Fruit fly (Drosophila melanogaster): ENCODE measurements around the gene Pa1.

Pa1 gene

dm6 chrX:11379747-11380146, 20.7 kb downstream of the Pa1 start:
- TF ChIP-seq Hr83 (GFP tag; optimal IDR thresholded peaks at IDR 0.05; ENCODE audit: poor library complexity, severe bottlenecking), result no peak
- TF ChIP-seq N (GFP tag; optimal IDR thresholded peaks at IDR 0.05), result no peak
- TF ChIP-seq CG32264 (GFP tag; optimal IDR thresholded peaks at IDR 0.05), result no peak
- TF ChIP-seq Rel (GFP tag; optimal IDR thresholded peaks at IDR 0.05), result no peak
- no peak for TF ChIP-seq Rel (tag; optimal IDR thresholded peaks at IDR 0.05)
- TF ChIP-seq brk (GFP tag; optimal IDR thresholded peaks at IDR 0.05), result no peak
- TF ChIP-seq foxo (GFP tag; optimal IDR thresholded peaks at IDR 0.05), result no peak
- TF ChIP-seq ey (GFP tag; optimal IDR thresholded peaks at IDR 0.05), result no peak
- TF ChIP-seq lola (GFP tag; optimal IDR thresholded peaks at IDR 0.05), result no peak
- TF ChIP-seq Mio (GFP tag; optimal IDR thresholded peaks at IDR 0.05), result no peak
- TF ChIP-seq pan (optimal IDR thresholded peaks at IDR 0.05), result no peak
- TF ChIP-seq jim (GFP tag; optimal IDR thresholded peaks at IDR 0.05), result no peak
- no peak for TF ChIP-seq CG9705 (GFP tag; optimal IDR thresholded peaks at IDR 0.05)

- TF ChIP-seq HLH106 (tag; optimal IDR thresholded peaks at IDR 0.05), result no peak
- TF ChIP-seq ey (GFP tag; optimal IDR thresholded peaks at IDR 0.05), result no peak
- TF ChIP-seq h (GFP tag; optimal IDR thresholded peaks at IDR 0.05), result no peak
- no peak for TF ChIP-seq psq (GFP tag; optimal IDR thresholded peaks at IDR 0.05)
- TF ChIP-seq brk (GFP tag; optimal IDR thresholded peaks at IDR 0.05), result no peak
- TF ChIP-seq rgr (GFP tag; optimal IDR thresholded peaks at IDR 0.05), result no peak
- TF ChIP-seq pan (optimal IDR thresholded peaks at IDR 0.05), result no peak
- no peak for TF ChIP-seq tai (GFP tag; optimal IDR thresholded peaks at IDR 0.05)
- TF ChIP-seq Vsx2 (GFP tag; optimal IDR thresholded peaks at IDR 0.05; ENCODE audit: partially characterized antibody), result no peak
- TF ChIP-seq Jra (GFP tag; optimal IDR thresholded peaks at IDR 0.05), result no peak
- no peak for TF ChIP-seq sv (GFP tag; optimal IDR thresholded peaks at IDR 0.05)
- no peak for TF ChIP-seq Dif (GFP tag; optimal IDR thresholded peaks at IDR 0.05; ENCODE audit: partially characterized antibody)
- TF ChIP-seq lola (GFP tag; optimal IDR thresholded peaks at IDR 0.05), result no peak
- no peak for TF ChIP-seq dl (GFP tag; optimal IDR thresholded peaks at IDR 0.05; ENCODE audit: insufficient read depth in 1 of 2, partially characterized antibody in 2 of 2)
- no peak for TF ChIP-seq dsf (GFP tag; optimal IDR thresholded peaks at IDR 0.05; ENCODE audit: borderline replicate concordance)
Measured at dm6 chrX:11382588-11382987, 23.6 kb downstream of the Pa1 start.

- no peak for TF ChIP-seq CG9705 (GFP tag; optimal IDR thresholded peaks at IDR 0.05)
- TF ChIP-seq dl (GFP tag; optimal IDR thresholded peaks at IDR 0.05; ENCODE audit: insufficient read depth in 1 of 2, partially characterized antibody in 2 of 2), result no peak
- no peak for TF ChIP-seq CG32264 (GFP tag; optimal IDR thresholded peaks at IDR 0.05)
- no peak for TF ChIP-seq jim (GFP tag; optimal IDR thresholded peaks at IDR 0.05)
- TF ChIP-seq foxo (GFP tag; optimal IDR thresholded peaks at IDR 0.05), result no peak
- no peak for TF ChIP-seq pan (optimal IDR thresholded peaks at IDR 0.05)
- TF ChIP-seq tai (GFP tag; optimal IDR thresholded peaks at IDR 0.05), result no peak
- TF ChIP-seq OdsH (GFP tag; optimal IDR thresholded peaks at IDR 0.05), result no peak
- TF ChIP-seq Dif (GFP tag; optimal IDR thresholded peaks at IDR 0.05; ENCODE audit: partially characterized antibody), result no peak
- TF ChIP-seq Mio (GFP tag; optimal IDR thresholded peaks at IDR 0.05), result no peak
- TF ChIP-seq psq (GFP tag; optimal IDR thresholded peaks at IDR 0.05), result no peak
- TF ChIP-seq HLH106 (tag; optimal IDR thresholded peaks at IDR 0.05), result no peak
- no peak for TF ChIP-seq Rel (GFP tag; optimal IDR thresholded peaks at IDR 0.05)
- TF ChIP-seq Rel (tag; optimal IDR thresholded peaks at IDR 0.05), result no peak
Measured at dm6 chrX:11383530-11383929, 24.5 kb downstream of the Pa1 start.

DNA sequence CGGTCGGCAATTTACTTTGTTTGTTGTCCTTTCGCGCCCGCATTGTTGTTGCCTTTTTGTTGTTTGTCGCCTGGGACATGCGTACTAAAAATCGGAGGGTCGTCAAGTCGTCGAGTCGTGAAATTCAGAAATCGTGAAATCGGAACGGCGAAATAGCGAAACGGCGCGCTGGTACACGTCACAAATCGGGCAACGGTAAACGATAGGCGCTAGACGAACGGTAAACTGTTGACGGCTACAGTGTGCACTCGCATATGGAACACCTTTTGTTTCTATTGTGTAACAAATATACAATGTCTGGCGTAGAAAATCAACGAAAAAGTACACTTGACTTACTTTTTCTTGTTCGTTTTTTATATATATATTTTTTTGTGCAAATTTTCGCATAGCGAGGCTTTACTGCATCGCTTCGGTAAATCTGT, 25.0 kb downstream of the Pa1 start:
- no peak for TF ChIP-seq jim (GFP tag; optimal IDR thresholded peaks at IDR 0.05)
- TF ChIP-seq CG9705 (GFP tag; optimal IDR thresholded peaks at IDR 0.05), result no peak
- TF ChIP-seq GATAd (GFP tag; optimal IDR thresholded peaks at IDR 0.05), result no peak
- peak; percentile 2 for TF ChIP-seq OdsH (GFP tag; optimal IDR thresholded peaks at IDR 0.05)
- TF ChIP-seq lola (GFP tag; optimal IDR thresholded peaks at IDR 0.05), result no peak
- no peak for TF ChIP-seq dl (GFP tag; optimal IDR thresholded peaks at IDR 0.05; ENCODE audit: insufficient read depth in 1 of 2, partially characterized antibody in 2 of 2)
- TF ChIP-seq Myc (optimal IDR thresholded peaks at IDR 0.05), result no peak
- no peak for TF ChIP-seq pan (optimal IDR thresholded peaks at IDR 0.05)
- TF ChIP-seq N (GFP tag; optimal IDR thresholded peaks at IDR 0.05), result no peak
- TF ChIP-seq Dif (GFP tag; optimal IDR thresholded peaks at IDR 0.05; ENCODE audit: partially characterized antibody), result no peak
- TF ChIP-seq Jra (GFP tag; optimal IDR thresholded peaks at IDR 0.05), result no peak
- peak; percentile 21 for TF ChIP-seq ey (GFP tag; optimal IDR thresholded peaks at IDR 0.05)
- no peak for TF ChIP-seq dsf (GFP tag; optimal IDR thresholded peaks at IDR 0.05; ENCODE audit: borderline replicate concordance)
- TF ChIP-seq usp (GFP tag; optimal IDR thresholded peaks at IDR 0.05), result no peak
- TF ChIP-seq psq (GFP tag; optimal IDR thresholded peaks at IDR 0.05), result no peak
- TF ChIP-seq dmrt93B (GFP tag; optimal IDR thresholded peaks at IDR 0.05), result peak; percentile 2
- no peak for TF ChIP-seq CG32264 (GFP tag; optimal IDR thresholded peaks at IDR 0.05)
- TF ChIP-seq Mio (GFP tag; optimal IDR thresholded peaks at IDR 0.05), result no peak
- no peak for TF ChIP-seq CrebA (GFP tag; optimal IDR thresholded peaks at IDR 0.05; ENCODE audit: borderline replicate concordance)
- TF ChIP-seq sv (GFP tag; optimal IDR thresholded peaks at IDR 0.05), result peak; percentile 72
- no peak for TF ChIP-seq Hnf4 (GFP tag; optimal IDR thresholded peaks at IDR 0.05)
- no peak for TF ChIP-seq Abd-B (GFP tag; optimal IDR thresholded peaks at IDR 0.05)
- no peak for TF ChIP-seq woc (GFP tag; optimal IDR thresholded peaks at IDR 0.05)
- TF ChIP-seq tai (GFP tag; optimal IDR thresholded peaks at IDR 0.05), result no peak
- peak; percentile 37 for TF ChIP-seq h (GFP tag; optimal IDR thresholded peaks at IDR 0.05)
- TF ChIP-seq rgr (GFP tag; optimal IDR thresholded peaks at IDR 0.05), result peak; percentile 26
- TF ChIP-seq Sp1 (GFP tag; optimal IDR thresholded peaks at IDR 0.05), result peak; percentile 31
- TF ChIP-seq HLH106 (tag; optimal IDR thresholded peaks at IDR 0.05), result peak; percentile 36
- no peak for TF ChIP-seq Rel (GFP tag; optimal IDR thresholded peaks at IDR 0.05)
- no peak for TF ChIP-seq Rel (tag; optimal IDR thresholded peaks at IDR 0.05)
- no peak for TF ChIP-seq br (GFP tag; optimal IDR thresholded peaks at IDR 0.05)
- TF ChIP-seq foxo (GFP tag; optimal IDR thresholded peaks at IDR 0.05), result peak in 1 of 2 experiments; percentile 71
- TF ChIP-seq sage (GFP tag; optimal IDR thresholded peaks at IDR 0.05), result no peak
- peak; percentile 50 for TF ChIP-seq fru (GFP tag; optimal IDR thresholded peaks at IDR 0.05)
- no peak for TF ChIP-seq Hr83 (GFP tag; optimal IDR thresholded peaks at IDR 0.05; ENCODE audit: poor library complexity, severe bottlenecking)

All from whole organism, wandering third instar larva.